Fruit fly (Drosophila melanogaster) whole organism, wandering third instar larva: ENCODE data around the gene CG5506.

Experiments
- Abd-B ChIP-seq: fragments of >200 bp; optimal IDR thresholded peaks from 2 replicates; lab custom pipeline; 2017; ENCODE audit warnings: missing biosample characterization, missing genetic modification characterization
- CG32264 ChIP-seq: fragments of 200-800 bp; sonication (Bioruptor generic); optimal IDR thresholded peaks from 2 replicates; lab custom pipeline; 2016; ENCODE audit warnings: missing biosample characterization, missing genetic modification characterization
- CG9705 ChIP-seq: fragments of 200-800 bp; sonication (Bioruptor generic); optimal IDR thresholded peaks from 2 replicates; lab custom pipeline; 2018; ENCODE audit warnings: missing biosample characterization, mild to moderate bottlenecking, missing genetic modification characterization
- CrebA ChIP-seq: fragments of 200-800 bp; sonication (Bioruptor generic); optimal IDR thresholded peaks from 2 replicates; lab custom pipeline; 2016; ENCODE audit warnings: missing biosample characterization, mild to moderate bottlenecking, missing genetic modification characterization, borderline replicate concordance
- Dfd ChIP-seq: fragments of >200 bp; optimal IDR thresholded peaks from 2 replicates; lab custom pipeline; 2017; ENCODE audit warnings: missing biosample characterization, missing genetic modification characterization
- Dif ChIP-seq: fragments of 200-275, 200-300 bp; sonication (Bioruptor generic); optimal IDR thresholded peaks from 2 replicates; lab custom pipeline; 2018; ENCODE audit warnings: missing biosample characterization, missing genetic modification characterization; ENCODE audit not compliant: partially characterized antibody
- GATAd ChIP-seq: sonication (Bioruptor generic); optimal IDR thresholded peaks from 2 replicates; lab custom pipeline; 2016; ENCODE audit warnings: missing biosample characterization, missing genetic modification characterization
- HLH106 ChIP-seq: fragments of 200-800 bp; optimal IDR thresholded peaks from 3 replicates; lab custom pipeline; 2019; ENCODE audit warnings: missing biosample characterization, mild to moderate bottlenecking, missing genetic modification characterization, moderate library complexity
- Hnf4 ChIP-seq: fragments of 200-800 bp; sonication (Bioruptor generic); optimal IDR thresholded peaks from 2 replicates; lab custom pipeline; 2016; ENCODE audit warnings: missing biosample characterization, mild to moderate bottlenecking, missing genetic modification characterization
- Hr78 ChIP-seq: fragments of >200 bp; optimal IDR thresholded peaks from 2 replicates; lab custom pipeline; 2017; ENCODE audit warnings: missing biosample characterization, missing genetic modification characterization
- Hr83 ChIP-seq: fragments of 200-300 bp; sonication (Bioruptor generic); optimal IDR thresholded peaks from 2 replicates; lab custom pipeline; 2016; ENCODE audit warnings: missing biosample characterization, mild to moderate bottlenecking, missing genetic modification characterization, moderate library complexity; ENCODE audit not compliant: poor library complexity, severe bottlenecking
- Jra ChIP-seq: sonication (Bioruptor generic); optimal IDR thresholded peaks from 2 replicates; lab custom pipeline; 2016; ENCODE audit warnings: missing biosample characterization, missing genetic modification characterization
- Mio ChIP-seq: sonication (Bioruptor generic); optimal IDR thresholded peaks from 2 replicates; lab custom pipeline; 2016; ENCODE audit warnings: missing biosample characterization, missing genetic modification characterization
- Myc ChIP-seq: fragments of >200 bp; optimal IDR thresholded peaks from 2 replicates; lab custom pipeline; 2017
- N ChIP-seq: fragments of >200 bp; optimal IDR thresholded peaks from 2 replicates; lab custom pipeline; 2018; ENCODE audit warnings: missing biosample characterization, missing external identifiers, missing genetic modification characterization
- OdsH ChIP-seq: fragments of 200-800 bp; sonication (Bioruptor generic); optimal IDR thresholded peaks from 2 replicates; lab custom pipeline; 2016; ENCODE audit warnings: missing biosample characterization, mild to moderate bottlenecking, missing genetic modification characterization
- Rel ChIP-seq, 2 experiments: fragments of 200-800 bp; sonication (Bioruptor generic) in 1 of 2; optimal IDR thresholded peaks; 2 replicates in 1 of 2; 3 replicates in 1 of 2; lab custom pipeline; 2016 to 2019; ENCODE audit warnings: mild to moderate bottlenecking in 2 of 2, missing biosample characterization in 2 of 2, missing genetic modification characterization in 2 of 2, moderate library complexity in 1 of 2
- Sp1 ChIP-seq: fragments of 200-800 bp; sonication (Bioruptor generic); optimal IDR thresholded peaks from 3 replicates; lab custom pipeline; 2019; ENCODE audit warnings: missing biosample characterization, mild to moderate bottlenecking, missing genetic modification characterization, moderate library complexity
- Vsx2 ChIP-seq: fragments of 200-300, 225-300 bp; sonication (Bioruptor generic); optimal IDR thresholded peaks from 2 replicates; lab custom pipeline; 2018; ENCODE audit warnings: missing biosample characterization, missing genetic modification characterization; ENCODE audit not compliant: partially characterized antibody
- br ChIP-seq: fragments of 200-800 bp; sonication (Bioruptor generic); optimal IDR thresholded peaks from 2 replicates; lab custom pipeline; 2016; ENCODE audit warnings: missing biosample characterization, missing genetic modification characterization
- brk ChIP-seq: fragments of 200-800 bp; sonication (Bioruptor generic); optimal IDR thresholded peaks from 2 replicates; lab custom pipeline; 2016; ENCODE audit warnings: missing biosample characterization, mild to moderate bottlenecking, missing genetic modification characterization
- dl ChIP-seq, 2 experiments: fragments of 175-275, 200-275 bp in 1 of 2; fragments of 200-275 bp in 1 of 2; sonication (Bioruptor generic); optimal IDR thresholded peaks; lab custom pipeline; 2018; ENCODE audit warnings: mild to moderate bottlenecking in 2 of 2, missing biosample characterization in 2 of 2, missing genetic modification characterization in 2 of 2, moderate library complexity in 2 of 2; ENCODE audit not compliant: partially characterized antibody in 2 of 2, insufficient read depth in 1 of 2
- dmrt93B ChIP-seq: fragments of 200-800 bp; sonication (Bioruptor generic); optimal IDR thresholded peaks from 2 replicates; lab custom pipeline; 2018; ENCODE audit warnings: missing biosample characterization, mild to moderate bottlenecking, missing genetic modification characterization
- dsf ChIP-seq: sonication (Bioruptor generic); optimal IDR thresholded peaks from 2 replicates; lab custom pipeline; 2016; ENCODE audit warnings: missing biosample characterization, missing genetic modification characterization, borderline replicate concordance
- ey ChIP-seq: fragments of 200-800 bp; sonication (Bioruptor generic); optimal IDR thresholded peaks from 2 replicates; lab custom pipeline; 2016; ENCODE audit warnings: missing biosample characterization, missing genetic modification characterization
- foxo ChIP-seq, 2 experiments: fragments of 200-800 bp; sonication (Bioruptor generic); optimal IDR thresholded peaks; 2 replicates in 1 of 2; 3 replicates in 1 of 2; lab custom pipeline; 2016 to 2017; ENCODE audit warnings: missing biosample characterization in 2 of 2, missing genetic modification characterization in 2 of 2
- fru ChIP-seq: fragments of 200-800 bp; sonication (Bioruptor generic); optimal IDR thresholded peaks from 3 replicates; lab custom pipeline; 2016; ENCODE audit warnings: missing biosample characterization, mild to moderate bottlenecking, missing genetic modification characterization
- h ChIP-seq: fragments of 200-800 bp; sonication (Bioruptor generic); optimal IDR thresholded peaks from 3 replicates; lab custom pipeline; 2016; ENCODE audit warnings: missing biosample characterization, mild to moderate bottlenecking, missing genetic modification characterization
- jim ChIP-seq: fragments of 175-275, 200-325 bp; sonication (Bioruptor generic); optimal IDR thresholded peaks from 2 replicates; lab custom pipeline; 2016; ENCODE audit warnings: missing biosample characterization, mild to moderate bottlenecking, missing genetic modification characterization
- lola ChIP-seq: fragments of >200 bp; optimal IDR thresholded peaks from 2 replicates; lab custom pipeline; 2017; ENCODE audit warnings: missing biosample characterization, missing genetic modification characterization
- pan ChIP-seq: fragments of >200 bp; optimal IDR thresholded peaks from 2 replicates; lab custom pipeline; 2017
- psq ChIP-seq: fragments of 200-800 bp; sonication (Bioruptor generic); optimal IDR thresholded peaks from 3 replicates; lab custom pipeline; 2017; ENCODE audit warnings: missing biosample characterization, mild to moderate bottlenecking, missing genetic modification characterization, moderate library complexity
- rgr ChIP-seq: fragments of 200-800 bp; sonication (Bioruptor generic); optimal IDR thresholded peaks from 3 replicates; lab custom pipeline; 2016; ENCODE audit warnings: missing biosample characterization, mild to moderate bottlenecking, missing genetic modification characterization
- sage ChIP-seq: fragments of 200-800 bp; sonication (Bioruptor generic); optimal IDR thresholded peaks from 2 replicates; lab custom pipeline; 2016; ENCODE audit warnings: missing biosample characterization, mild to moderate bottlenecking, missing genetic modification characterization
- sv ChIP-seq: fragments of 200-800 bp; sonication (Bioruptor generic); optimal IDR thresholded peaks from 3 replicates; lab custom pipeline; 2016; ENCODE audit warnings: missing biosample characterization, missing genetic modification characterization
- tai ChIP-seq: sonication (Bioruptor generic); optimal IDR thresholded peaks from 2 replicates; lab custom pipeline; 2016; ENCODE audit warnings: missing biosample characterization, missing genetic modification characterization
- usp ChIP-seq: fragments of >200 bp; optimal IDR thresholded peaks from 2 replicates; lab custom pipeline; 2017; ENCODE audit warnings: missing biosample characterization, missing genetic modification characterization
- woc ChIP-seq: sonication (Bioruptor generic); optimal IDR thresholded peaks from 2 replicates; lab custom pipeline; 2016; ENCODE audit warnings: missing biosample characterization, mild to moderate bottlenecking, missing genetic modification characterization

The CG5506 gene

DNA sequence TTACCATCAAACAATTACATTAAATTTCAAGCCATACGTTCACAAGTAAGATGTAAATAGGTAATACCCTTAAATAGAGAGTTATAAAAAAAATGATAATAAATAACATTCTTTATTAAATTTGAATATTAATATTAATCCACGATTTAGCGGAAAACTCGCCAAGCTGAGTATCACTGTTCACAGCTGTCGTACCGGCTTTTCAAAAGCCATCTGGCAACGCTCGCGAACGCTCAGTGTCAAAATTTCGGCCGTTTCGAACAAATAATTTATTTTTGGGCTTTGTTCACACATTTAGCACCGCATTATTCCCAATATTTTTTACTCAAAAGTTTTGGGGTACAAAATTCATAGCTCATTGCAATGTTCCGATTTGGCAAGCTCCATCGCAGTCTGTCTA, 34.7 kb downstream of the CG5506 start, which contains the start of gene TrpRS-m:
TSS of gene TrpRS-m (plus strand) at position 211 of the 400 bp plus-strand sequence.
- TF ChIP-seq Myc (lab: Kevin White, UChicago), result peak; percentile 65
- no peak for TF ChIP-seq CG9705 (GFP tag; lab: Kevin White, UChicago)
- TF ChIP-seq Abd-B (GFP tag; lab: Kevin White, UChicago), result no peak
- TF ChIP-seq woc (GFP tag; lab: Kevin White, UChicago), result peak; percentile 60
- no peak for TF ChIP-seq Sp1 (GFP tag; lab: Kevin White, UChicago)

DNA sequence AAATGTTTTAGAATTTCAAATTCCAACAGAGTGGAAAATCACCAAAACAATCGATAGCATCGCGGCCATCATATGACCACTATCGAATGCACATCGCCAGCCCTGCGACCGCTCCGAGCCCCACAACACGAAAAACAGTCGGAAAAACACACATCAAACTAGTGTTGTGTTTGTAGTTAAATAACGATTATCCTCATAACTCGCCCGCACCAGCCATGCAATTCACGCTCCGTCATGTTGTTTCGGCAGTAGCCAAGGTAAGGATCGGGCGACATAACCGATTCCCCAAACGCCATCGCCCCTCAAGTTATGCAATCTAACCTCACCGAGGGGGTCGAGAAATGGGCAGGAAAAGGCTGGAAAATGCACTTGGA, 37.2 kb downstream of the CG5506 start:
- TF ChIP-seq jim (GFP tag; lab: Kevin White, UChicago) (no peak), HLH106 (peak; percentile 4), lola (GFP tag; lab: Kevin White, UChicago) (no peak), GATAd (GFP tag; lab: Kevin White, UChicago) (no peak), Dif (GFP tag; lab: Kevin White, UChicago) (no peak), brk (no peak), Sp1 (GFP tag; lab: Kevin White, UChicago) (no peak), dmrt93B (GFP tag; lab: Kevin White, UChicago) (no peak), CG32264 (GFP tag; lab: Kevin White, UChicago) (no peak), Rel (GFP tag; optimal IDR thresholded peaks at IDR 0.05; lab: Kevin White, UChicago) (no peak), Rel (tag; optimal IDR thresholded peaks at IDR 0.05; lab: Kevin White, UChicago) (peak; percentile 9), N (GFP tag; lab: Kevin White, UChicago) (no peak), Mio (GFP tag; lab: Kevin White, UChicago) (no peak)

dm6 chr3L:17846169-17846981, 37.8 kb downstream of the CG5506 start, which contains the start of the genes MED19 and CG7430:
MED19 (minus strand) TSS chr3L:17846501.
CG7430 (plus strand) TSS chr3L:17846916.
- peak; percentile 32 for TF ChIP-seq rgr (GFP tag; lab: Kevin White, UChicago)
- TF ChIP-seq HLH106, result peak; percentile 2
- TF ChIP-seq GATAd (GFP tag; lab: Kevin White, UChicago), result no peak
- peak; percentile 44 for TF ChIP-seq dmrt93B (GFP tag; lab: Kevin White, UChicago)
- no peak for TF ChIP-seq Hr78 (GFP tag; lab: Kevin White, UChicago)
- no peak for TF ChIP-seq tai
- no peak for TF ChIP-seq jim (GFP tag; lab: Kevin White, UChicago)
- no peak for TF ChIP-seq CrebA
- no peak for TF ChIP-seq Vsx2 (GFP tag; lab: Kevin White, UChicago)
- no peak for TF ChIP-seq sage (GFP tag; lab: Kevin White, UChicago)
- TF ChIP-seq CG9705 (GFP tag; lab: Kevin White, UChicago), result no peak
- no peak for TF ChIP-seq Myc (lab: Kevin White, UChicago)
- TF ChIP-seq ey (GFP tag; lab: Kevin White, UChicago), result no peak
- no peak for TF ChIP-seq Dfd (GFP tag; lab: Kevin White, UChicago)
- no peak for TF ChIP-seq dl (GFP tag; optimal IDR thresholded peaks at IDR 0.05; lab: Kevin White, UChicago; ENCODE audit: insufficient read depth in 1 of 2, partially characterized antibody in 2 of 2)
- TF ChIP-seq usp (GFP tag; lab: Kevin White, UChicago), result no peak
- TF ChIP-seq lola (GFP tag; lab: Kevin White, UChicago), result peak; percentile 48
- TF ChIP-seq woc (GFP tag; lab: Kevin White, UChicago), result peak; percentile 11
- TF ChIP-seq br, result no peak
- peak; percentile 47 for TF ChIP-seq h (GFP tag; lab: Kevin White, UChicago)
- TF ChIP-seq Jra, result no peak
- no peak for TF ChIP-seq fru (GFP tag; lab: Kevin White, UChicago)
- TF ChIP-seq Dif (GFP tag; lab: Kevin White, UChicago), result no peak
- TF ChIP-seq Rel (GFP tag; optimal IDR thresholded peaks at IDR 0.05; lab: Kevin White, UChicago), result no peak
- peak; percentile 68 for TF ChIP-seq Rel (tag; optimal IDR thresholded peaks at IDR 0.05; lab: Kevin White, UChicago)
- TF ChIP-seq dsf (GFP tag; lab: Kevin White, UChicago), result no peak
- no peak for TF ChIP-seq brk
- TF ChIP-seq Sp1 (GFP tag; lab: Kevin White, UChicago), result peak; percentile 52
- TF ChIP-seq OdsH (GFP tag; lab: Kevin White, UChicago), result no peak
- TF ChIP-seq psq (GFP tag; lab: Kevin White, UChicago), result no peak
- no peak for TF ChIP-seq Hnf4 (GFP tag; lab: Kevin White, UChicago)
- no peak for TF ChIP-seq Mio (GFP tag; lab: Kevin White, UChicago)
- no peak for TF ChIP-seq CG32264 (GFP tag; lab: Kevin White, UChicago)
- no peak for TF ChIP-seq sv (GFP tag; lab: Kevin White, UChicago)
- TF ChIP-seq Abd-B (GFP tag; lab: Kevin White, UChicago), result no peak
- TF ChIP-seq N (GFP tag; lab: Kevin White, UChicago), result no peak
- no peak for TF ChIP-seq pan (lab: Kevin White, UChicago)
- TF ChIP-seq foxo (GFP tag; optimal IDR thresholded peaks at IDR 0.05; lab: Kevin White, UChicago), result no peak
- peak; percentile 34 for TF ChIP-seq Hr83 (GFP tag; lab: Kevin White, UChicago)
